Worm (Caenorhabditis elegans): ENCODE results near the gene srx-56.

Gene srx-56

DNA sequence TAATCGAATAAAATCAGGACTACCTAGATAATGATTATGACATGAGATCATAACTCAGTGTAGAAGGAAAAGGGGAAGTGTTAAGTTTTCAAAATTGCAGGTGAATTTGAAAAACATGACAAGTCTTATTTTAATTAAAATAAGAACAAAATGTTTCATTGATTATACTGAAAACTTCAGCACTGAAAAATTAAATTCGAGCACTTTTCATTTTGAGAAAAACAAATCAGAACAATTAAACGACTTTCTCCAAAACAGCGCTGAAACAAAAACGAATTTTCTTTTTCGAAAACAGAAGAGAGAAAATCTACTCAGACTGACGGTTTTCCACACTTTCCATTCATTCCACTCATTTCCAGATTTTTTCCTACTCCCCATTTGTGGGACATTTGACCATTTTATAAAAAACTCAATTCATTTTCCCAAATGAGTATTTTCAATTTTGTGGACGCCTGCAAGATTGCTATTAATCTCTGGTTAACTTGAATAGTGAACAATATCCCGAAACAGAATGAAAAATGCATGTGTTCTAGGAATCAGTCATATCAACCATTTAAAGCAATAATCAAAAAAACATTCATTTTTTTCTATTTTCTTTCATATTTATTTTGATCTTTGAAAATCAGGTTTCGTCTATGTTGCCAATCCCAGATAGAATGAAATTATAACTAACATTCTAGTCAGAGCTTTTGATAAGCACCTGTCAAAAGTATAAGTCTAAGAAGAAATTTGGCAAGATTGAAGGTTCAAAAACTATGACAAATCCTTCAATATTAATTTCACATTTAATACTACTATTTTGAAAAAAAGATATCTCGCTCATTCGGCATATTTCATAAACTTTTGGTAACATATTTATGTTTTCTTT, 21.8 kb upstream of the srx-56 start, which contains the start of the genes srh-231 and srh-275:
srh-231 (minus strand) TSS at position 51 of the 868 bp plus-strand sequence.
srh-275 (plus strand) TSS at position 818 of the 868 bp plus-strand sequence.
- TF ChIP-seq nhr-11 (tag; optimal IDR thresholded peaks at IDR 0.05) (no peak), skn-1 (tag; optimal IDR thresholded peaks at IDR 0.05) (no peak), peb-1 (tag; optimal IDR thresholded peaks at IDR 0.05) (no peak), nhr-77 (tag; optimal IDR thresholded peaks at IDR 0.05) (no peak), unc-55 (GFP tag; optimal IDR thresholded peaks at IDR 0.05) (no peak), ztf-1 (GFP tag; conservative IDR thresholded peaks at IDR 0.05) (no peak), snpc-4 (tag; optimal IDR thresholded peaks at IDR 0.05) (no peak), alr-1 (tag; optimal IDR thresholded peaks at IDR 0.05) (no peak), C34F6.9 (tag; optimal IDR thresholded peaks at IDR 0.05) (no peak), nhr-6 (tag; optimal IDR thresholded peaks at IDR 0.05) (no peak), dmd-4 (tag; optimal IDR thresholded peaks at IDR 0.05) (no peak), Y55F3AM.14 (GFP tag; optimal IDR thresholded peaks at IDR 0.05) (no peak), fos-1 (tag; optimal IDR thresholded peaks at IDR 0.05) (no peak), aly-2 (tag; optimal IDR thresholded peaks at IDR 0.05) (no peak), lin-11 (tag; optimal IDR thresholded peaks at IDR 0.05) (no peak)

DNA sequence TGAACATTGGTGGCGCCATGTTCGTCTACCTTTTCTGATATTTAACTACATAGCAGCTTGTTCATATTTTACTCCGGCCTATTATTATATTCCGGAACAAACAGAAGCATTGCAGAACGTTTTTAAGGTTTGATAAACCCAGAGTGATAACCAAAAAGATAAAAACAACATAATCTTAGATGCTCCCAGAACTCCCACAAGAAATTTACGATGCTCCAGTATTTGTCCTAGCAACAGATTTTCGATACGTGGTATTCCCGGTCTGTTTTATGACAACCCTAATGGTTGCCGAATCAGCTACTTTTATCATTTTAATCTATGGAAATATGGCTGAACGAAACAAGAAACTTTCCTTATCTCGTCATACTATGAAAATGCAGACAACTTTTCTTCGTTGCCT, 20.6 kb upstream of the srx-56 start:
- no peak for TF ChIP-seq sem-4 (tag; optimal IDR thresholded peaks at IDR 0.05)
- TF ChIP-seq lin-13 (GFP tag; optimal IDR thresholded peaks at IDR 0.05): no peak
- TF ChIP-seq egl-27 (tag; optimal IDR thresholded peaks at IDR 0.05): no peak

DNA sequence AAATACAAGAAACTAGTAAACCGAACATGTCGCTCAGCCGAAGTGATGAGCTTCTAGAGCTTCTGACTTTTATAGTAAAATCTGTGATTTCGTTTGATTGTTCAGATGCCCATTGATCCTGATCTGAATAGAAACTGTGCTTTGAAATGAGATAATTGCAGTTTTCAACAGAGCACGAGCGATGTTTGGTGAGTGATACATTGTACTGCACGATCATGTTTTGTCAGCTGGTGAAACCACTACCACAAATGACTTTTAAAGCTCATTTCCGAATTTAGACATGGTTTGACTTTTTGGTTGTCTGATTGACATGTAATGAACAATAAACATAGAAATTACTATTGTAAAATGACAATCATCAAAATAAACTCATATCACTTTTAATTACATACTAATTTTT, 18.7 kb upstream of the srx-56 start, which contains the start of gene tag-293:
tag-293 (minus strand) TSS at position 101 of the 400 bp plus-strand sequence.
- TF ChIP-seq Y55F3AM.14 (GFP tag; optimal IDR thresholded peaks at IDR 0.05) (no peak), egl-27 (tag; optimal IDR thresholded peaks at IDR 0.05) (no peak), mab-5 (tag; optimal IDR thresholded peaks at IDR 0.05) (no peak), elt-3 (tag; optimal IDR thresholded peaks at IDR 0.05) (no peak), R02D3.7 (tag; optimal IDR thresholded peaks at IDR 0.05) (no peak), ama-1 (optimal IDR thresholded peaks at IDR 0.05) (no peak), zag-1 (tag; optimal IDR thresholded peaks at IDR 0.05) (no peak), nhr-237 (tag; optimal IDR thresholded peaks at IDR 0.05) (no peak), gmeb-1 (tag; optimal IDR thresholded peaks at IDR 0.05) (no peak), mdl-1 (tag; optimal IDR thresholded peaks at IDR 0.05) (no peak), ztf-11 (tag; optimal IDR thresholded peaks at IDR 0.05) (no peak), nhr-25 (tag; optimal IDR thresholded peaks at IDR 0.05) (no peak), ztf-4 (tag; optimal IDR thresholded peaks at IDR 0.05) (no peak), C34F6.9 (tag; optimal IDR thresholded peaks at IDR 0.05) (no peak), ceh-16 (tag; optimal IDR thresholded peaks at IDR 0.05) (no peak), sma-3 (GFP tag; optimal IDR thresholded peaks at IDR 0.05) (no peak)

DNA sequence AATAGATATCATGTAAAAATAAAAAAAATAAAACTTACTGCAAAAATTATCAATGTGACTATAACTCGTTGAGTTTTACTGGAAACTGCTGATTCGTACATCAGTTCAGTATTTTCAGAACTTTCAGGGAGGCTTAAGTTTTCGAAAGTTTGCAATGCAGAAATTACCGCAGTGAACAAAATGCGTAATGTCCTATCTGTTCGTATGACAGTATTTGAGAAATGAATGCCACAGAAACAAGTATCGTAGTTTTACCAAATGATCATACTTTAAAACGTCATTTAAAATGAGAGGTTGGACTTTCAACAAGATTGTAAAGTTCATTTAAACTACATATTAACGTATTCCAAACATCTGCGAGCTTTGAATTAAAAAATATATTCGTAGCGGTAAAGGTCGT, 17.5 kb upstream of the srx-56 start, which contains the start of gene C03G6.21:
C03G6.21 (minus strand) TSS at position 101 of the 400 bp plus-strand sequence.
- TF ChIP-seq unc-62 (GFP tag; optimal IDR thresholded peaks at IDR 0.05) (no peak), nhr-77 (tag; optimal IDR thresholded peaks at IDR 0.05) (no peak), crh-2 (tag; optimal IDR thresholded peaks at IDR 0.05) (no peak), nhr-12 (tag; optimal IDR thresholded peaks at IDR 0.05) (no peak)

DNA sequence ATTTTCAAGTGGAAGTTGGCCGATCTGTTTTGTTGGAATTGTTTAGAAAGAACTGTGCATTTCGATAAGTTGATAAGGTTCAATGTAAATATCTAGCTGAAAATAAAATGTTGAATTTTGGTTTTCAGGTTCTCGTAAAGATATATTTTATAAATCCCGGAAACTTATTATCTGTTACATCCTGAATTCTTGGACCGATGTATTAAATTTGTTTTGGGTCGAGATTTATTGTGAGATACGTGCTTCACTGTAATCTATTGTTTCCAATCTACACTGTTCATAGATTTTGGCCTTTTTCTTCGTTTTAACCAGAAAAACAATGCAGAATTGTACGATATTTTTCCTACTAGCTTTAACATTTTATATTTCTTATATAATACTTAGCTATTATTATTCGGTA, 17.1 kb upstream of the srx-56 start, which contains the start of gene C03G6.6:
C03G6.6 (plus strand) TSS at position 301 of the 400 bp plus-strand sequence.
- no peak for TF ChIP-seq unc-39 (tag; optimal IDR thresholded peaks at IDR 0.05)
